Fruit fly (Drosophila melanogaster) whole organism, pupa: ENCODE results near the gene CG9837.

Source experiments
- CG10348 ChIP-seq: fragments of 200-800 bp; sonication (Bioruptor generic); IDR thresholded peaks from 2 replicates; pipeline ENCODE4 v1.3.6; 2022; ENCODE audit warnings: missing biosample characterization, missing genetic modification characterization
- CG12605 ChIP-seq: fragments of 200-800 bp; sonication (Bioruptor generic); IDR thresholded peaks from 2 replicates; pipeline ENCODE4 v1.3.6; 2022; ENCODE audit warnings: missing biosample characterization, missing genetic modification characterization
- CG13204 ChIP-seq: fragments of 200-800 bp; sonication (Bioruptor generic); optimal IDR thresholded peaks from 2 replicates; lab custom pipeline; 2018; ENCODE audit warnings: missing biosample characterization, mild to moderate bottlenecking, missing genetic modification characterization, moderate library complexity
- CG14655 ChIP-seq: fragments of 200-800 bp; sonication (Bioruptor generic); optimal IDR thresholded peaks from 3 replicates; lab custom pipeline; 2017; ENCODE audit warnings: mild to moderate bottlenecking, missing biosample characterization, missing genetic modification reagents, missing genetic modification characterization
- CG15710 ChIP-seq: fragments of 200-800 bp; sonication (Bioruptor generic); optimal IDR thresholded peaks from 2 replicates; lab custom pipeline; 2018; ENCODE audit warnings: missing biosample characterization, mild to moderate bottlenecking, missing genetic modification characterization, moderate library complexity
- CG17806 ChIP-seq: fragments of 200-800 bp; sonication (Bioruptor generic); optimal IDR thresholded peaks from 2 replicates; lab custom pipeline; 2018; ENCODE audit warnings: missing biosample characterization, mild to moderate bottlenecking, missing genetic modification characterization, moderate library complexity
- CG32121 ChIP-seq: fragments of 200-800 bp; sonication (Bioruptor generic); IDR thresholded peaks from 2 replicates; pipeline ENCODE4 v1.3.6; 2022; ENCODE audit warnings: missing biosample characterization, missing genetic modification characterization
- CG34367 ChIP-seq: fragments of 200-800 bp; sonication (Bioruptor generic); optimal IDR thresholded peaks from 2 replicates; lab custom pipeline; 2018; ENCODE audit warnings: missing biosample characterization, mild to moderate bottlenecking, missing genetic modification characterization
- CG4496 ChIP-seq: fragments of 200-800 bp; sonication (Bioruptor generic); IDR thresholded peaks from 3 replicates; pipeline ENCODE4 v1.3.6; 2022; ENCODE audit warnings: missing biosample characterization, missing genetic modification characterization
- CG8159 ChIP-seq: fragments of 200-800 bp; sonication (Bioruptor generic); optimal IDR thresholded peaks from 3 replicates; lab custom pipeline; 2018; ENCODE audit warnings: missing biosample characterization, mild to moderate bottlenecking, missing genetic modification characterization, moderate library complexity
- CG8301 ChIP-seq: fragments of 200-800 bp; sonication (Bioruptor generic); optimal IDR thresholded peaks from 2 replicates; lab custom pipeline; 2018; ENCODE audit warnings: missing biosample characterization, mild to moderate bottlenecking, missing genetic modification characterization
- CG9948 ChIP-seq: fragments of 200-800 bp; sonication (Bioruptor generic); optimal IDR thresholded peaks from 2 replicates; lab custom pipeline; 2018; ENCODE audit warnings: missing biosample characterization, mild to moderate bottlenecking, missing genetic modification characterization, moderate library complexity
- D1 ChIP-seq: fragments of 200-800 bp; sonication (Bioruptor generic); optimal IDR thresholded peaks from 2 replicates; lab custom pipeline; 2018; ENCODE audit warnings: missing biosample characterization, mild to moderate bottlenecking, missing genetic modification characterization, moderate library complexity
- EcR ChIP-seq: fragments of 200-800 bp; sonication (Bioruptor generic); optimal IDR thresholded peaks from 3 replicates; lab custom pipeline; 2019; ENCODE audit warnings: missing biosample characterization, missing genetic modification characterization, mild to moderate bottlenecking, moderate library complexity, missing genetic modification reagents
- Ets98B ChIP-seq: fragments of 200-800 bp; sonication (Bioruptor generic); IDR thresholded peaks from 2 replicates; pipeline ENCODE4 v1.3.6; 2022; ENCODE audit warnings: missing biosample characterization, missing genetic modification characterization
- Pif1A ChIP-seq: fragments of 200-800 bp; sonication (Bioruptor generic); optimal IDR thresholded peaks from 3 replicates; lab custom pipeline; 2016; ENCODE audit warnings: missing biosample characterization, missing genetic modification characterization
- Pif1B ChIP-seq: fragments of 200-800 bp; sonication (Bioruptor generic); optimal IDR thresholded peaks from 3 replicates; lab custom pipeline; 2016; ENCODE audit warnings: missing biosample characterization, missing genetic modification characterization
- Snoo ChIP-seq: fragments of 200-800 bp; sonication (Bioruptor generic); optimal IDR thresholded peaks from 3 replicates; lab custom pipeline; 2017; ENCODE audit warnings: missing biosample characterization, mild to moderate bottlenecking, missing genetic modification characterization, inconsistent platforms
- fd96Ca ChIP-seq: fragments of 200-800 bp; sonication (Bioruptor generic); IDR thresholded peaks from 3 replicates; pipeline ENCODE4 v1.3.6; 2022; ENCODE audit warnings: missing biosample characterization, missing genetic modification characterization
- gl ChIP-seq: fragments of 200-800 bp; sonication (Bioruptor generic); optimal IDR thresholded peaks from 2 replicates; lab custom pipeline; 2018; ENCODE audit warnings: missing biosample characterization, mild to moderate bottlenecking, missing genetic modification characterization
- rn ChIP-seq: fragments of 200-800 bp; sonication (Bioruptor generic); IDR thresholded peaks from 2 replicates; pipeline ENCODE4 v1.3.6; 2022; ENCODE audit warnings: missing biosample characterization, missing genetic modification characterization

CG9837 gene

dm6 chr3R:8780689-8781088 is 32.7 kb downstream of the CG9837 start, which contains the start of gene CG33189:
CG33189 (minus strand) TSS chr3R:8780789.
- TF ChIP-seq gl (no peak), CG32121 (GFP tag; lab: Robert Waterston, UW) (no peak), EcR (GFP tag; lab: Kevin White, UChicago) (no peak), CG12605 (GFP tag; lab: Robert Waterston, UW) (no peak), CG9948 (tag; lab: Kevin White, UChicago) (no peak), CG34367 (tag; lab: Kevin White, UChicago) (no peak), Snoo (no peak), Ets98B (GFP tag; lab: Robert Waterston, UW) (no peak), CG15710 (tag; lab: Kevin White, UChicago) (no peak), CG17806 (tag; lab: Kevin White, UChicago) (no peak), CG14655 (GFP tag; lab: Kevin White, UChicago) (no peak)

dm6 chr3R:8779823-8780222 is 33.6 kb downstream of the CG9837 start, which contains the start of gene CG33191:
CG33191 (minus strand) TSS chr3R:8779923.
- TF ChIP-seq CG10348 (GFP tag; lab: Robert Waterston, UW) (no peak), gl (no peak), D1 (tag; lab: Kevin White, UChicago) (no peak), fd96Ca (GFP tag; lab: Robert Waterston, UW) (no peak), EcR (GFP tag; lab: Kevin White, UChicago) (no peak), CG12605 (GFP tag; lab: Robert Waterston, UW) (no peak), Snoo (no peak), CG8301 (tag; lab: Kevin White, UChicago) (no peak), CG14655 (GFP tag; lab: Kevin White, UChicago) (no peak), CG34367 (tag; lab: Kevin White, UChicago) (no peak), CG15710 (tag; lab: Kevin White, UChicago) (no peak), CG8159 (tag; lab: Kevin White, UChicago) (no peak), Pif1A (no peak), Pif1B (GFP tag; lab: Kevin White, UChicago) (no peak), rn (GFP tag; lab: Robert Waterston, UW) (no peak), Ets98B (GFP tag; lab: Robert Waterston, UW) (no peak), CG32121 (GFP tag; lab: Robert Waterston, UW) (no peak)

dm6 chr3R:8773135-8773534 is 40.2 kb downstream of the CG9837 start, which contains the start of gene CG34301:
CG34301 (plus strand) TSS chr3R:8773435.
- TF ChIP-seq CG13204 (GFP tag; lab: Kevin White, UChicago), result no peak
- TF ChIP-seq CG14655 (GFP tag; lab: Kevin White, UChicago), result no peak
- no peak for TF ChIP-seq gl
- TF ChIP-seq CG32121 (GFP tag; lab: Robert Waterston, UW), result no peak
- TF ChIP-seq EcR (GFP tag; lab: Kevin White, UChicago), result no peak
- no peak for TF ChIP-seq Pif1A
- TF ChIP-seq CG10348 (GFP tag; lab: Robert Waterston, UW), result no peak
- TF ChIP-seq CG8301 (tag; lab: Kevin White, UChicago), result no peak
- TF ChIP-seq CG34367 (tag; lab: Kevin White, UChicago), result no peak
- no peak for TF ChIP-seq rn (GFP tag; lab: Robert Waterston, UW)
- no peak for TF ChIP-seq Ets98B (GFP tag; lab: Robert Waterston, UW)
- no peak for TF ChIP-seq fd96Ca (GFP tag; lab: Robert Waterston, UW)
- no peak for TF ChIP-seq CG17806 (tag; lab: Kevin White, UChicago)
- TF ChIP-seq CG15710 (tag; lab: Kevin White, UChicago), result no peak
- no peak for TF ChIP-seq Pif1B (GFP tag; lab: Kevin White, UChicago)
- TF ChIP-seq CG12605 (GFP tag; lab: Robert Waterston, UW), result no peak

dm6 chr3R:8772591-8772990 is 40.8 kb downstream of the CG9837 start, which contains the start of gene CG13318:
CG13318 (minus strand) TSS chr3R:8772691.
- no peak for TF ChIP-seq CG34367 (tag; lab: Kevin White, UChicago)
- TF ChIP-seq Snoo, result no peak
- TF ChIP-seq D1 (tag; lab: Kevin White, UChicago), result no peak
- TF ChIP-seq CG9948 (tag; lab: Kevin White, UChicago), result no peak
- TF ChIP-seq CG32121 (GFP tag; lab: Robert Waterston, UW), result no peak
- TF ChIP-seq CG4496 (GFP tag; lab: Robert Waterston, UW), result no peak
- no peak for TF ChIP-seq Ets98B (GFP tag; lab: Robert Waterston, UW)
- TF ChIP-seq CG8301 (tag; lab: Kevin White, UChicago), result no peak
- no peak for TF ChIP-seq Pif1B (GFP tag; lab: Kevin White, UChicago)
- TF ChIP-seq EcR (GFP tag; lab: Kevin White, UChicago), result no peak
- TF ChIP-seq CG14655 (GFP tag; lab: Kevin White, UChicago), result no peak
- no peak for TF ChIP-seq CG10348 (GFP tag; lab: Robert Waterston, UW)
- TF ChIP-seq gl, result no peak

- TF ChIP-seq EcR (GFP tag; lab: Kevin White, UChicago) (no peak), rn (GFP tag; lab: Robert Waterston, UW) (no peak), CG34367 (tag; lab: Kevin White, UChicago) (no peak), CG12605 (GFP tag; lab: Robert Waterston, UW) (no peak), fd96Ca (GFP tag; lab: Robert Waterston, UW) (no peak), CG10348 (GFP tag; lab: Robert Waterston, UW) (no peak), CG8301 (tag; lab: Kevin White, UChicago) (no peak), CG32121 (GFP tag; lab: Robert Waterston, UW) (no peak), D1 (tag; lab: Kevin White, UChicago) (no peak), CG9948 (tag; lab: Kevin White, UChicago) (no peak), Pif1B (GFP tag; lab: Kevin White, UChicago) (no peak)
Observed at dm6 chr3R:8769094-8769493, 44.3 kb downstream of the CG9837 start, which contains the start of gene CG8236. CG8236 (plus strand) TSS chr3R:8769394.
